Worm (Caenorhabditis elegans): ENCODE results near the gene F43C1.5.

ce11 chrIII:4241181-4241580, 12.2 kb downstream of the F43C1.5 start:
- TF ChIP-seq ZK546.5 (tag; optimal IDR thresholded peaks at IDR 0.05) (no peak), ztf-4 (tag; optimal IDR thresholded peaks at IDR 0.05) (no peak), unc-62 (GFP tag; optimal IDR thresholded peaks at IDR 0.05) (no peak), nhr-11 (tag; optimal IDR thresholded peaks at IDR 0.05) (no peak), elt-2 (tag; optimal IDR thresholded peaks at IDR 0.05) (no peak), aly-2 (tag; optimal IDR thresholded peaks at IDR 0.05) (no peak), ceh-28 (tag; optimal IDR thresholded peaks at IDR 0.05) (no peak), tbx-2 (tag; optimal IDR thresholded peaks at IDR 0.05) (no peak), nhr-12 (tag; optimal IDR thresholded peaks at IDR 0.05) (no peak), egl-27 (tag; optimal IDR thresholded peaks at IDR 0.05) (no peak), elt-3 (tag; optimal IDR thresholded peaks at IDR 0.05) (no peak), R02D3.7 (tag; optimal IDR thresholded peaks at IDR 0.05) (no peak), ama-1 (optimal IDR thresholded peaks at IDR 0.05) (no peak)

Data from whole organism, L3 larva.